Worm (Caenorhabditis elegans) whole organism, young adult: ENCODE measurements around the gene rpac-40.

Source experiments
- ceh-91 ChIP-seq: fragments of 200-800 bp; sonication (Bioruptor generic); IDR thresholded peaks from 2 replicates; pipeline ENCODE4 v1.3.6; 2022; ENCODE audit warnings: missing genetic modification reagents, missing genetic modification characterization, missing compliant biosample characterization
- mcd-1 ChIP-seq: fragments of 200-800 bp; sonication (Bioruptor generic); IDR thresholded peaks from 2 replicates; pipeline ENCODE4 v1.3.6; 2022; ENCODE audit warnings: missing genetic modification reagents, missing genetic modification characterization, missing compliant biosample characterization
- nhr-80 ChIP-seq: sonication (generic microtip); optimal IDR thresholded peaks from 2 replicates; lab custom pipeline; 2016; ENCODE audit warnings: missing genetic modification characterization, missing compliant biosample characterization
- nhr-90 ChIP-seq: sonication (generic microtip); optimal IDR thresholded peaks from 2 replicates; lab custom pipeline; 2016; ENCODE audit warnings: missing genotype, mild to moderate bottlenecking, missing genetic modification characterization, missing compliant biosample characterization
- rcor-1 ChIP-seq: fragments of 200-800 bp; sonication (Bioruptor generic); IDR thresholded peaks from 2 replicates; pipeline ENCODE4 v1.3.6; 2022; ENCODE audit warnings: missing genetic modification reagents, missing genetic modification characterization, missing compliant biosample characterization
- snpc-1.1 ChIP-seq: sonication (generic microtip); optimal IDR thresholded peaks from 2 replicates; lab custom pipeline; 2017; ENCODE audit warnings: missing genetic modification characterization, mild to moderate bottlenecking, missing compliant biosample characterization, antibody characterized with exemption, moderate library complexity, missing genotype, missing genetic modification reagents; ENCODE audit not compliant: insufficient read depth

DNA sequence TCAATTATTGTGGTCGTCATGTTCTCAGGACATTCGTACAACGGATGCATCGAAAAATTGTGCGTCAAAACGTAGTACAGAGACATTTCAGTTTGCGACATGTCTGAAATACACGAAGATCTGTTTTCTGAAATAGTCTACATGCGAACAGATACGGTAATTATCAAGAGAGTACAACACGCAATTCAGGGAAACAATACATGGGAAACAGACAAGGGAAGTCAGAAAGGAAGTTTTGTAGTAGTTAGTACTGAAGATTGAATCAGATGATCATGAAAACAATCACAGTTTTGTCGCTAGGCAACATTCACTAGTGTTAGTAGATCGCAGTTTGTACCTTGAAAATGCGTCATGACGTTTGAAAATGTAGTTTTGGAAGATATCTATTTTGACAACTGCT lies 50.8 kb downstream of the rpac-40 start, which contains the start of gene srt-13:
- TF ChIP-seq nhr-80 (tag; lab: Kevin White, UChicago) (no peak), mcd-1 (GFP tag; lab: Robert Waterston, UW) (no peak), rcor-1 (no peak), snpc-1.1 (no peak), nhr-90 (tag; lab: Kevin White, UChicago) (no peak), ceh-91 (GFP tag; lab: Robert Waterston, UW) (no peak)
